Fruit fly (Drosophila melanogaster) whole organism, embryonic: Measurements from ENCODE around the gene CG13653.

ENCODE experiments used
- Atf-2 ChIP-seq: fragments of 200-800 bp; sonication (Bioruptor generic); optimal IDR thresholded peaks from 2 replicates; lab custom pipeline; 2016; ENCODE audit warnings: missing biosample characterization, missing genetic modification characterization
- Blimp-1 ChIP-seq: fragments of 200-800 bp; sonication (Bioruptor generic); optimal IDR thresholded peaks from 3 replicates; lab custom pipeline; 2018; ENCODE audit warnings: missing biosample characterization, missing genetic modification characterization, mild to moderate bottlenecking, moderate library complexity, missing genetic modification reagents
- CG10431 ChIP-seq: fragments of 200-800 bp; sonication (Bioruptor generic); optimal IDR thresholded peaks from 3 replicates; lab custom pipeline; 2018; ENCODE audit warnings: missing biosample characterization, mild to moderate bottlenecking, missing genetic modification characterization
- CG10959 ChIP-seq: fragments of 200-800 bp; sonication (Bioruptor generic); IDR thresholded peaks from 2 replicates; pipeline ENCODE4 v1.3.6; 2022; ENCODE audit warnings: missing biosample characterization, missing genetic modification characterization
- CG11695 ChIP-seq: fragments of 200-800 bp; sonication (Bioruptor generic); IDR thresholded peaks from 3 replicates; pipeline ENCODE4 v1.3.6; 2022; ENCODE audit warnings: missing biosample characterization, missing genetic modification characterization
- CG12155 ChIP-seq: fragments of 200-800 bp; sonication (Bioruptor generic); optimal IDR thresholded peaks from 3 replicates; lab custom pipeline; 2016; ENCODE audit warnings: missing biosample characterization, missing genetic modification characterization
- CG13624 ChIP-seq: fragments of 200-800 bp; sonication (Bioruptor generic); optimal IDR thresholded peaks from 2 replicates; lab custom pipeline; 2016; ENCODE audit warnings: missing biosample characterization, missing genetic modification characterization
- CG14667 ChIP-seq: fragments of 200-800 bp; sonication (Bioruptor generic); IDR thresholded peaks from 2 replicates; pipeline ENCODE4 v1.3.6; 2022; ENCODE audit warnings: missing biosample characterization, missing genetic modification characterization
- CG15696 ChIP-seq: fragments of 200-800 bp; sonication (Bioruptor generic); optimal IDR thresholded peaks from 2 replicates; lab custom pipeline; 2019; ENCODE audit warnings: missing biosample characterization, mild to moderate bottlenecking, missing genetic modification characterization, moderate library complexity
- CG18619 ChIP-seq: fragments of 200-800 bp; sonication (Bioruptor generic); optimal IDR thresholded peaks from 3 replicates; lab custom pipeline; 2017; ENCODE audit warnings: missing biosample characterization, mild to moderate bottlenecking, missing genetic modification characterization
- CG31441 ChIP-seq: fragments of 200-800 bp; sonication (Bioruptor generic); IDR thresholded peaks from 2 replicates; pipeline ENCODE4 v1.3.6; 2022; ENCODE audit warnings: missing biosample characterization, missing genetic modification characterization
- CG6791 ChIP-seq: fragments of 200-800 bp; sonication (Bioruptor generic); IDR thresholded peaks from 3 replicates; pipeline ENCODE4 v1.3.6; 2022; ENCODE audit warnings: missing biosample characterization, missing genetic modification characterization; ENCODE audit not compliant: partially characterized antibody
- CG7745 ChIP-seq: fragments of 200-800 bp; sonication (Bioruptor generic); optimal IDR thresholded peaks from 2 replicates; lab custom pipeline; 2018; ENCODE audit warnings: missing biosample characterization, mild to moderate bottlenecking, missing genetic modification characterization, moderate library complexity
- CG7839 ChIP-seq: fragments of 200-800 bp; sonication (Bioruptor generic); optimal IDR thresholded peaks from 3 replicates; lab custom pipeline; 2018; ENCODE audit warnings: missing biosample characterization, mild to moderate bottlenecking, missing genetic modification characterization, moderate library complexity
- CG7987 ChIP-seq: fragments of 200-800 bp; sonication (Bioruptor generic); optimal IDR thresholded peaks from 2 replicates; lab custom pipeline; 2018; ENCODE audit warnings: missing biosample characterization, mild to moderate bottlenecking, missing genetic modification characterization, moderate library complexity
- CG9797 ChIP-seq: fragments of 200-800 bp; sonication (Bioruptor generic); optimal IDR thresholded peaks from 3 replicates; lab custom pipeline; 2018; ENCODE audit warnings: missing biosample characterization, mild to moderate bottlenecking, missing genetic modification characterization
- CG9817 ChIP-seq: fragments of 200-800 bp; sonication (Bioruptor generic); optimal IDR thresholded peaks from 2 replicates; lab custom pipeline; 2018; ENCODE audit warnings: missing biosample characterization, mild to moderate bottlenecking, missing genetic modification characterization, moderate library complexity
- CkIIα-i1 ChIP-seq: fragments of 200-800 bp; sonication (Bioruptor generic); IDR thresholded peaks from 2 replicates; pipeline ENCODE4 v1.3.6; 2022; ENCODE audit warnings: missing biosample characterization, missing genetic modification characterization
- D ChIP-seq, 2 experiments: fragments of 200-800 bp in 1 of 2; fragments of >200 bp in 1 of 2; sonication (Bioruptor generic) in 1 of 2; optimal IDR thresholded peaks; 2 replicates in 1 of 2; 3 replicates in 1 of 2; lab custom pipeline; 2017; ENCODE audit warnings: mild to moderate bottlenecking in 1 of 2, missing biosample characterization in 1 of 2, missing genetic modification characterization in 1 of 2, missing genetic modification reagents in 1 of 2
- Dll ChIP-seq: fragments of 200-800 bp; sonication (Bioruptor generic); IDR thresholded peaks from 4 replicates; pipeline ENCODE4 v1.3.6; 2022; ENCODE audit warnings: missing biosample characterization, missing genetic modification characterization; ENCODE audit not compliant: partially characterized antibody
- Dp ChIP-seq: fragments of 200-800 bp; sonication (Bioruptor generic); optimal IDR thresholded peaks from 2 replicates; lab custom pipeline; 2018; ENCODE audit warnings: missing biosample characterization, mild to moderate bottlenecking, missing genetic modification characterization, moderate library complexity
- Fer1 ChIP-seq: fragments of 200-800 bp; sonication (Bioruptor generic); optimal IDR thresholded peaks from 2 replicates; lab custom pipeline; 2017; ENCODE audit warnings: missing biosample characterization, mild to moderate bottlenecking, missing genetic modification characterization
- HLH54F ChIP-seq: fragments of 200-800 bp; sonication (Bioruptor generic); optimal IDR thresholded peaks from 3 replicates; lab custom pipeline; 2016; ENCODE audit warnings: missing biosample characterization, missing genetic modification characterization
- Hey ChIP-seq: fragments of 200-800 bp; sonication (Bioruptor generic); optimal IDR thresholded peaks from 3 replicates; lab custom pipeline; 2018; ENCODE audit warnings: missing biosample characterization, mild to moderate bottlenecking, missing genetic modification characterization
- Max ChIP-seq: fragments of 200-800 bp; sonication (Bioruptor generic); optimal IDR thresholded peaks from 2 replicates; lab custom pipeline; 2016; ENCODE audit warnings: missing biosample characterization, mild to moderate bottlenecking, missing genetic modification characterization
- Meics ChIP-seq: fragments of 200-800 bp; sonication (Bioruptor generic); optimal IDR thresholded peaks from 2 replicates; lab custom pipeline; 2017; ENCODE audit warnings: missing biosample characterization, mild to moderate bottlenecking, missing genetic modification characterization
- Neu2 ChIP-seq: fragments of 200-800 bp; sonication (Bioruptor generic); optimal IDR thresholded peaks from 3 replicates; lab custom pipeline; 2016; ENCODE audit warnings: missing biosample characterization, missing genetic modification characterization, borderline replicate concordance
- Nf-YC ChIP-seq: fragments of 200-800 bp; optimal IDR thresholded peaks from 3 replicates; lab custom pipeline; 2019; ENCODE audit warnings: missing biosample characterization, mild to moderate bottlenecking, missing genetic modification characterization, moderate library complexity
- Sry-β ChIP-seq: fragments of 200-800 bp; sonication (Bioruptor generic); optimal IDR thresholded peaks from 2 replicates; lab custom pipeline; 2018; ENCODE audit warnings: missing biosample characterization, mild to moderate bottlenecking, missing genetic modification characterization, moderate library complexity
- Trl ChIP-seq, 3 experiments: fragments of >200 bp in 2 of 3; fragments of 200-800 bp in 1 of 3; sonication (Bioruptor generic) in 1 of 3; optimal IDR thresholded peaks; 2 replicates in 1 of 3; 3 replicates in 2 of 3; lab custom pipeline; 2016 to 2017; ENCODE audit warnings: missing biosample characterization in 1 of 3, missing genetic modification characterization in 1 of 3
- Xrp1 ChIP-seq: fragments of 200-800 bp; sonication (Bioruptor generic); IDR thresholded peaks from 2 replicates; pipeline ENCODE4 v1.3.6; 2022; ENCODE audit warnings: missing biosample characterization, missing genetic modification characterization
- ac ChIP-seq: fragments of 200-800 bp; sonication (Bioruptor generic); optimal IDR thresholded peaks from 3 replicates; lab custom pipeline; 2017; ENCODE audit warnings: missing biosample characterization, mild to moderate bottlenecking, missing genetic modification characterization
- fd96Cb ChIP-seq: fragments of 200-800 bp; sonication (Bioruptor generic); optimal IDR thresholded peaks from 2 replicates; lab custom pipeline; 2018; ENCODE audit warnings: missing biosample characterization, mild to moderate bottlenecking, missing genetic modification characterization, moderate library complexity
- gce ChIP-seq: fragments of 200-800 bp; sonication (Bioruptor generic); IDR thresholded peaks from 3 replicates; pipeline ENCODE4 v1.3.6; 2022; ENCODE audit warnings: missing biosample characterization, missing genetic modification characterization
- grau ChIP-seq: fragments of 200-800 bp; optimal IDR thresholded peaks from 3 replicates; lab custom pipeline; 2019; ENCODE audit warnings: missing biosample characterization, mild to moderate bottlenecking, missing genetic modification characterization, moderate library complexity
- gsb-n ChIP-seq: fragments of 200-800 bp; sonication (Bioruptor generic); optimal IDR thresholded peaks from 3 replicates; lab custom pipeline; 2018; ENCODE audit warnings: missing biosample characterization, mild to moderate bottlenecking, missing genetic modification characterization
- mirr ChIP-seq: fragments of 200-800 bp; sonication (Bioruptor generic); optimal IDR thresholded peaks from 3 replicates; lab custom pipeline; 2018; ENCODE audit warnings: missing biosample characterization, mild to moderate bottlenecking, missing genetic modification characterization
- nom ChIP-seq: fragments of 200-800 bp; sonication (Bioruptor generic); optimal IDR thresholded peaks from 2 replicates; lab custom pipeline; 2017; ENCODE audit warnings: missing biosample characterization, missing genetic modification characterization, mild to moderate bottlenecking, moderate library complexity, missing genetic modification reagents
- oc ChIP-seq: fragments of 200-800 bp; sonication (Bioruptor generic); optimal IDR thresholded peaks from 2 replicates; lab custom pipeline; 2018; ENCODE audit warnings: missing biosample characterization, mild to moderate bottlenecking, missing genetic modification characterization, moderate library complexity
- pan ChIP-seq, 4 experiments: fragments of >200 bp in 3 of 4; fragments of 200-800 bp in 1 of 4; sonication (Bioruptor generic) in 1 of 4; optimal IDR thresholded peaks in 3 of 4; IDR thresholded peaks in 1 of 4; 2 replicates each; pipeline versions ENCODE4 v1.3.6 to Lab custom; 2017 to 2022; ENCODE audit warnings: missing biosample characterization in 2 of 4, missing genetic modification characterization in 2 of 4, mixed read lengths in 1 of 4
- pb ChIP-seq: fragments of 200-800 bp; sonication (Bioruptor generic); optimal IDR thresholded peaks from 3 replicates; lab custom pipeline; 2016; ENCODE audit warnings: missing biosample characterization, missing genetic modification characterization
- pfk ChIP-seq: fragments of 200-800 bp; sonication (Bioruptor generic); optimal IDR thresholded peaks from 2 replicates; lab custom pipeline; 2018; ENCODE audit warnings: missing biosample characterization, mild to moderate bottlenecking, missing genetic modification characterization, moderate library complexity
- ro ChIP-seq: fragments of 200-800 bp; sonication (Bioruptor generic); IDR thresholded peaks from 2 replicates; pipeline ENCODE4 v1.3.6; 2022; ENCODE audit warnings: missing biosample characterization, missing genetic modification characterization
- run ChIP-seq: fragments of 200-800 bp; sonication (Bioruptor generic); optimal IDR thresholded peaks from 3 replicates; lab custom pipeline; 2018; ENCODE audit warnings: missing biosample characterization, mild to moderate bottlenecking, missing genetic modification characterization
- scrt ChIP-seq: fragments of 200-800 bp; sonication (Bioruptor generic); optimal IDR thresholded peaks from 2 replicates; lab custom pipeline; 2018; ENCODE audit warnings: missing biosample characterization, mild to moderate bottlenecking, missing genetic modification characterization, moderate library complexity
- sens ChIP-seq: fragments of 200-800 bp; sonication (Bioruptor generic); peaks from one replicate; lab custom pipeline; 2016; ENCODE audit warnings: missing biosample characterization, missing genetic modification characterization
- so ChIP-seq: fragments of 200-800 bp; sonication (Bioruptor generic); IDR thresholded peaks from 3 replicates; pipeline ENCODE4 v1.3.6; 2022; ENCODE audit warnings: missing biosample characterization, missing genetic modification characterization
- usp ChIP-seq: fragments of >200 bp; optimal IDR thresholded peaks from 2 replicates; lab custom pipeline; 2017; ENCODE audit warnings: missing biosample characterization, missing genetic modification characterization
- yki ChIP-seq: fragments of >200 bp; optimal IDR thresholded peaks from 3 replicates; lab custom pipeline; 2018
- z ChIP-seq: fragments of 200-800 bp; sonication (Bioruptor generic); IDR thresholded peaks from 3 replicates; pipeline ENCODE4 v1.3.6; 2022; ENCODE audit warnings: missing biosample characterization, missing genetic modification characterization

CG13653 gene

dm6 chr3R:25184540-25184939, 10.8 kb upstream of the CG13653 start:
- no peak for TF ChIP-seq pb (GFP tag; lab: Kevin White, UChicago)
- TF ChIP-seq oc (tag; lab: Kevin White, UChicago), result no peak
- no peak for TF ChIP-seq scrt (GFP tag; lab: Kevin White, UChicago)
- TF ChIP-seq grau (tag; lab: Kevin White, UChicago), result no peak
- TF ChIP-seq z, result peak; percentile 69; the same call in 1 of the 3 replicates
- TF ChIP-seq Nf-YC (tag; lab: Kevin White, UChicago), result peak; percentile 36
- no peak for TF ChIP-seq Neu2 (GFP tag; lab: Kevin White, UChicago)
- no peak for TF ChIP-seq pan (optimal IDR thresholded peaks at IDR 0.05; lab: Kevin White, UChicago)
- no peak for TF ChIP-seq pan (GFP tag; optimal IDR thresholded peaks at IDR 0.05 in 1 of 2, IDR thresholded peaks at IDR 0.05 in 1 of 2)
- TF ChIP-seq Dll (GFP tag; lab: Robert Waterston, UW), result 0 out of 4 replicates have a peak, but pooled peaks have one; percentile 22
- TF ChIP-seq CG31441 (GFP tag; lab: Robert Waterston, UW), result no peak
- no peak for TF ChIP-seq CkIIα-i1 (GFP tag; lab: Robert Waterston, UW)
- no peak for TF ChIP-seq Xrp1 (GFP tag; lab: Robert Waterston, UW)
- no peak for TF ChIP-seq Max
- peak; percentile 68 for TF ChIP-seq yki (lab: Kevin White, UChicago)
- TF ChIP-seq CG12155, result no peak
- no peak for TF ChIP-seq run (tag; lab: Kevin White, UChicago)
- TF ChIP-seq CG13624 (GFP tag; lab: Kevin White, UChicago), result no peak
- TF ChIP-seq mirr (GFP tag; lab: Kevin White, UChicago), result no peak
- TF ChIP-seq gce (GFP tag; lab: Robert Waterston, UW), result no peak
- no peak for TF ChIP-seq CG10431
- peak; percentile 61 for TF ChIP-seq Trl (optimal IDR thresholded peaks at IDR 0.05; lab: Kevin White, UChicago)
- TF ChIP-seq Trl (GFP tag; optimal IDR thresholded peaks at IDR 0.05; lab: Kevin White, UChicago), result no peak
- TF ChIP-seq CG7745 (tag; lab: Kevin White, UChicago), result no peak
- TF ChIP-seq pfk (GFP tag; lab: Kevin White, UChicago), result no peak
- no peak for TF ChIP-seq Meics (GFP tag; lab: Kevin White, UChicago)
- no peak for TF ChIP-seq nom
- TF ChIP-seq CG10959 (GFP tag; lab: Robert Waterston, UW), result no peak
- no peak for TF ChIP-seq CG14667
- no peak for TF ChIP-seq gsb-n (tag; lab: Kevin White, UChicago)
- 0 out of 3 replicates have a peak, but pooled peaks have one; percentile 11 for TF ChIP-seq CG6791 (GFP tag; lab: Robert Waterston, UW)
- peak; percentile 66 for TF ChIP-seq D (optimal IDR thresholded peaks at IDR 0.05; lab: Kevin White, UChicago)
- TF ChIP-seq D (GFP tag; optimal IDR thresholded peaks at IDR 0.05; lab: Kevin White, UChicago), result no peak
- TF ChIP-seq CG9797 (GFP tag; lab: Kevin White, UChicago), result no peak
- no peak for TF ChIP-seq CG15696
- no peak for TF ChIP-seq Fer1 (GFP tag; lab: Kevin White, UChicago)
- TF ChIP-seq fd96Cb (tag; lab: Kevin White, UChicago), result no peak
- no peak for TF ChIP-seq CG18619 (GFP tag; lab: Kevin White, UChicago)
- no peak for TF ChIP-seq CG9817 (tag; lab: Kevin White, UChicago)
- no peak for TF ChIP-seq CG11695 (GFP tag; lab: Robert Waterston, UW)
- TF ChIP-seq ro (GFP tag; lab: Robert Waterston, UW), result no peak
- no peak for TF ChIP-seq CG7839 (tag; lab: Kevin White, UChicago)
- no peak for TF ChIP-seq usp
- TF ChIP-seq HLH54F (GFP tag; lab: Kevin White, UChicago), result no peak
- no peak for TF ChIP-seq Dp
- TF ChIP-seq Blimp-1 (GFP tag; lab: Kevin White, UChicago), result no peak
- TF ChIP-seq Hey (tag; lab: Kevin White, UChicago), result no peak
- TF ChIP-seq so (GFP tag; lab: Robert Waterston, UW), result no peak
- no peak for TF ChIP-seq CG7987
- TF ChIP-seq sens, result no peak
- TF ChIP-seq Atf-2 (GFP tag; lab: Kevin White, UChicago), result no peak
- no peak for TF ChIP-seq Sry-β (GFP tag; lab: Kevin White, UChicago)
- TF ChIP-seq ac, result no peak
